Fruit fly (Drosophila melanogaster) whole organism, embryonic: ENCODE measurements around the gene TBC1D16.

Experiments
- Atf6 ChIP-seq: fragments of 200-800 bp; sonication (Bioruptor generic); IDR thresholded peaks from 2 replicates; pipeline ENCODE4 v1.3.6; 2022; ENCODE audit warnings: missing biosample characterization, missing genetic modification characterization
- B-H1 ChIP-seq: fragments of 200-800 bp; sonication (Bioruptor generic); IDR thresholded peaks from 3 replicates; pipeline ENCODE4 v1.3.6; 2022; ENCODE audit warnings: missing biosample characterization, missing genetic modification characterization
- CG1024 ChIP-seq: fragments of 200-800 bp; sonication (Bioruptor generic); IDR thresholded peaks from 2 replicates; pipeline ENCODE4 v1.3.6; 2022; ENCODE audit warnings: missing biosample characterization, missing genetic modification characterization
- CG11504 ChIP-seq: fragments of 200-800 bp; sonication (Bioruptor generic); optimal IDR thresholded peaks from 3 replicates; lab custom pipeline; 2019; ENCODE audit warnings: missing biosample characterization, mild to moderate bottlenecking, missing genetic modification characterization, moderate library complexity
- CG11560 ChIP-seq: fragments of 200-800 bp; sonication (Bioruptor generic); IDR thresholded peaks from 3 replicates; pipeline ENCODE4 v1.3.6; 2022; ENCODE audit warnings: missing biosample characterization, missing genetic modification characterization
- CG11695 ChIP-seq: fragments of 200-800 bp; sonication (Bioruptor generic); IDR thresholded peaks from 3 replicates; pipeline ENCODE4 v1.3.6; 2022; ENCODE audit warnings: missing biosample characterization, missing genetic modification characterization
- CG12155 ChIP-seq: fragments of 200-800 bp; sonication (Bioruptor generic); optimal IDR thresholded peaks from 3 replicates; lab custom pipeline; 2016; ENCODE audit warnings: missing biosample characterization, missing genetic modification characterization
- CG12744 ChIP-seq: fragments of 200-800 bp; sonication (Bioruptor generic); optimal IDR thresholded peaks from 2 replicates; lab custom pipeline; 2016; ENCODE audit warnings: missing biosample characterization, missing genetic modification characterization
- CG13123 ChIP-seq: fragments of 200-800 bp; sonication (Bioruptor generic); optimal IDR thresholded peaks from 2 replicates; lab custom pipeline; 2016; ENCODE audit warnings: missing biosample characterization, missing genetic modification characterization
- CG13296 ChIP-seq: fragments of 200-800 bp; sonication (Bioruptor generic); optimal IDR thresholded peaks from 3 replicates; lab custom pipeline; 2018; ENCODE audit warnings: missing biosample characterization, mild to moderate bottlenecking, missing genetic modification characterization
- CG13894 ChIP-seq: fragments of 200-800 bp; sonication (Bioruptor generic); optimal IDR thresholded peaks from 3 replicates; lab custom pipeline; 2018; ENCODE audit warnings: missing biosample characterization, mild to moderate bottlenecking, missing genetic modification characterization, moderate library complexity
- CG17359 ChIP-seq: fragments of 200-800 bp; sonication (Bioruptor generic); optimal IDR thresholded peaks from 3 replicates; lab custom pipeline; 2018; ENCODE audit warnings: missing biosample characterization, mild to moderate bottlenecking, missing genetic modification characterization, moderate library complexity
- CG17385 ChIP-seq: fragments of 200-800 bp; sonication (Bioruptor generic); optimal IDR thresholded peaks from 3 replicates; lab custom pipeline; 2018; ENCODE audit warnings: missing biosample characterization, mild to moderate bottlenecking, missing genetic modification characterization
- CG2889 ChIP-seq: fragments of 200-800 bp; sonication (Bioruptor generic); IDR thresholded peaks from 3 replicates; pipeline ENCODE4 v1.3.6; 2022; ENCODE audit warnings: missing biosample characterization, missing genetic modification characterization
- CG31365 ChIP-seq: fragments of 200-800 bp; sonication (Bioruptor generic); optimal IDR thresholded peaks from 2 replicates; lab custom pipeline; 2018; ENCODE audit warnings: missing biosample characterization, mild to moderate bottlenecking, missing genetic modification characterization
- CG31441 ChIP-seq: fragments of 200-800 bp; sonication (Bioruptor generic); IDR thresholded peaks from 2 replicates; pipeline ENCODE4 v1.3.6; 2022; ENCODE audit warnings: missing biosample characterization, missing genetic modification characterization
- CG32532 ChIP-seq: fragments of 200-800 bp; sonication (Bioruptor generic); IDR thresholded peaks from 2 replicates; pipeline ENCODE4 v1.3.6; 2022; ENCODE audit warnings: missing biosample characterization, missing genetic modification characterization
- CG5245 ChIP-seq: fragments of 200-800 bp; sonication (Bioruptor generic); optimal IDR thresholded peaks from 3 replicates; lab custom pipeline; 2016; ENCODE audit warnings: missing biosample characterization, missing genetic modification characterization
- CG7839 ChIP-seq: fragments of 200-800 bp; sonication (Bioruptor generic); optimal IDR thresholded peaks from 3 replicates; lab custom pipeline; 2018; ENCODE audit warnings: missing biosample characterization, mild to moderate bottlenecking, missing genetic modification characterization, moderate library complexity
- CG7963 ChIP-seq: fragments of 200-800 bp; sonication (Bioruptor generic); IDR thresholded peaks from 3 replicates; pipeline ENCODE4 v1.3.6; 2022; ENCODE audit warnings: missing biosample characterization, missing genetic modification characterization; ENCODE audit not compliant: partially characterized antibody
- CG8281 ChIP-seq: fragments of 200-800 bp; sonication (Bioruptor generic); optimal IDR thresholded peaks from 2 replicates; lab custom pipeline; 2018; ENCODE audit warnings: missing biosample characterization, mild to moderate bottlenecking, missing genetic modification characterization, moderate library complexity
- CG9727 ChIP-seq: fragments of 200-800 bp; sonication (Bioruptor generic); optimal IDR thresholded peaks from 3 replicates; lab custom pipeline; 2017; ENCODE audit warnings: missing biosample characterization, mild to moderate bottlenecking, missing genetic modification characterization
- Drgx ChIP-seq: fragments of 200-800 bp; sonication (Bioruptor generic); IDR thresholded peaks from 2 replicates; pipeline ENCODE4 v1.3.6; 2022; ENCODE audit warnings: missing biosample characterization, missing genetic modification characterization
- HLHmδ ChIP-seq: fragments of 200-800 bp; sonication (Bioruptor generic); optimal IDR thresholded peaks from 2 replicates; lab custom pipeline; 2018; ENCODE audit warnings: missing biosample characterization, mild to moderate bottlenecking, missing genetic modification characterization, moderate library complexity
- Hand ChIP-seq: fragments of 200-800 bp; sonication (Bioruptor generic); optimal IDR thresholded peaks from 2 replicates; lab custom pipeline; 2017; ENCODE audit warnings: mild to moderate bottlenecking, missing biosample characterization, missing genetic modification reagents, missing genetic modification characterization
- Lhr ChIP-seq: fragments of 200-800 bp; sonication (Bioruptor generic); optimal IDR thresholded peaks from 3 replicates; lab custom pipeline; 2017; ENCODE audit warnings: mild to moderate bottlenecking, missing biosample characterization, missing genetic modification reagents, missing genetic modification characterization
- Lim3 ChIP-seq: fragments of 200-800 bp; sonication (Bioruptor generic); IDR thresholded peaks from 2 replicates; pipeline ENCODE4 v1.3.6; 2022; ENCODE audit warnings: missing biosample characterization, missing genetic modification characterization
- NC2β ChIP-seq: fragments of 200-800 bp; sonication (Bioruptor generic); optimal IDR thresholded peaks from 2 replicates; lab custom pipeline; 2016; ENCODE audit warnings: missing biosample characterization, missing genetic modification characterization
- NFAT ChIP-seq: fragments of 200-800 bp; sonication (Bioruptor generic); IDR thresholded peaks from 2 replicates; pipeline ENCODE4 v1.3.6; 2022; ENCODE audit warnings: missing biosample characterization, missing genetic modification characterization
- Oli ChIP-seq: fragments of 200-800 bp; sonication (Bioruptor generic); optimal IDR thresholded peaks from 2 replicates; lab custom pipeline; 2018; ENCODE audit warnings: missing biosample characterization, mild to moderate bottlenecking, missing genetic modification characterization, moderate library complexity
- Rfx ChIP-seq: fragments of 200-800 bp; sonication (Bioruptor generic); IDR thresholded peaks from 2 replicates; pipeline ENCODE4 v1.3.6; 2022; ENCODE audit warnings: missing biosample characterization, missing genetic modification characterization
- Sin3A ChIP-seq: fragments of >200 bp; optimal IDR thresholded peaks from 2 replicates; lab custom pipeline; 2018
- Sry-β ChIP-seq: fragments of 200-800 bp; sonication (Bioruptor generic); optimal IDR thresholded peaks from 2 replicates; lab custom pipeline; 2018; ENCODE audit warnings: missing biosample characterization, mild to moderate bottlenecking, missing genetic modification characterization, moderate library complexity
- Xrp1 ChIP-seq: fragments of 200-800 bp; sonication (Bioruptor generic); IDR thresholded peaks from 2 replicates; pipeline ENCODE4 v1.3.6; 2022; ENCODE audit warnings: missing biosample characterization, missing genetic modification characterization
- amos ChIP-seq: fragments of 200-800 bp; sonication (Bioruptor generic); IDR thresholded peaks from 2 replicates; pipeline ENCODE4 v1.3.6; 2022; ENCODE audit warnings: missing biosample characterization, missing genetic modification characterization; ENCODE audit not compliant: partially characterized antibody
- az2 ChIP-seq: fragments of 200-800 bp; sonication (Bioruptor generic); optimal IDR thresholded peaks from 3 replicates; lab custom pipeline; 2016; ENCODE audit warnings: missing biosample characterization, missing genetic modification characterization
- bcd ChIP-seq: fragments of 200-800 bp; sonication (Bioruptor generic); optimal IDR thresholded peaks from 2 replicates; lab custom pipeline; 2017; ENCODE audit warnings: missing biosample characterization, mild to moderate bottlenecking, missing genetic modification characterization
- croc ChIP-seq: fragments of 200-800 bp; sonication (Bioruptor generic); conservative IDR thresholded peaks from 3 replicates; pipeline ENCODE4 v1.3.6; 2022; ENCODE audit warnings: missing biosample characterization, missing genetic modification characterization
- fd64A ChIP-seq: fragments of 200-800 bp; sonication (Bioruptor generic); optimal IDR thresholded peaks from 3 replicates; lab custom pipeline; 2018; ENCODE audit warnings: missing biosample characterization, mild to moderate bottlenecking, missing genetic modification characterization
- gro ChIP-seq: fragments of 200-800 bp; sonication (Bioruptor generic); optimal IDR thresholded peaks from 2 replicates; lab custom pipeline; 2016; ENCODE audit warnings: missing biosample characterization, missing genetic modification characterization
- gsb-n ChIP-seq: fragments of 200-800 bp; sonication (Bioruptor generic); optimal IDR thresholded peaks from 3 replicates; lab custom pipeline; 2018; ENCODE audit warnings: missing biosample characterization, mild to moderate bottlenecking, missing genetic modification characterization
- hb ChIP-seq: fragments of 200-800 bp; sonication (Bioruptor generic); IDR thresholded peaks from 3 replicates; pipeline ENCODE4 v1.3.6; 2022; ENCODE audit warnings: missing biosample characterization, missing genetic modification characterization; ENCODE audit not compliant: partially characterized antibody
- insv ChIP-seq, 2 experiments: fragments of 200-800 bp; sonication (Bioruptor generic); optimal IDR thresholded peaks; 3 replicates each; lab custom pipeline; 2016 to 2018; ENCODE audit warnings: missing biosample characterization in 2 of 2, missing genetic modification characterization in 2 of 2
- oc ChIP-seq: fragments of 200-800 bp; sonication (Bioruptor generic); optimal IDR thresholded peaks from 2 replicates; lab custom pipeline; 2018; ENCODE audit warnings: missing biosample characterization, mild to moderate bottlenecking, missing genetic modification characterization, moderate library complexity
- ranshi ChIP-seq: fragments of 200-800 bp; sonication (Bioruptor generic); IDR thresholded peaks from 2 replicates; pipeline ENCODE4 v1.3.6; 2022; ENCODE audit warnings: missing biosample characterization, missing genetic modification characterization
- run ChIP-seq: fragments of 200-800 bp; sonication (Bioruptor generic); optimal IDR thresholded peaks from 3 replicates; lab custom pipeline; 2018; ENCODE audit warnings: missing biosample characterization, mild to moderate bottlenecking, missing genetic modification characterization
- sd ChIP-seq: fragments of 200-800 bp; sonication (Bioruptor generic); optimal IDR thresholded peaks from 3 replicates; lab custom pipeline; 2018; ENCODE audit warnings: missing biosample characterization, mild to moderate bottlenecking, missing genetic modification characterization, moderate library complexity
- sima ChIP-seq: fragments of 200-800 bp; sonication (Bioruptor generic); optimal IDR thresholded peaks from 2 replicates; lab custom pipeline; 2016; ENCODE audit warnings: missing biosample characterization, missing genetic modification characterization
- sisA ChIP-seq: fragments of 200-800 bp; sonication (Bioruptor generic); IDR thresholded peaks from 2 replicates; pipeline ENCODE4 v1.3.6; 2022; ENCODE audit warnings: missing biosample characterization, missing genetic modification characterization
- slbo ChIP-seq: fragments of 200-800 bp; sonication (Bioruptor generic); IDR thresholded peaks from 2 replicates; pipeline ENCODE4 v1.3.6; 2022; ENCODE audit warnings: missing biosample characterization, missing genetic modification characterization
- tin ChIP-seq: fragments of 200-800 bp; sonication (Bioruptor generic); optimal IDR thresholded peaks from 3 replicates; lab custom pipeline; 2016; ENCODE audit warnings: missing biosample characterization, missing genetic modification characterization

TBC1D16 gene

dm6 chr2L:10468388-10468787 is 32.9 kb upstream of the TBC1D16 start (continued):
- TF ChIP-seq CG32532 (peak; percentile 82), sima (GFP tag; lab: Kevin White, UChicago) (no peak), gro (GFP tag; lab: Kevin White, UChicago) (no peak), croc (GFP tag; lab: Robert Waterston, UW) (0 out of 3 replicates have a peak, but pooled peaks have one; percentile 14), sd (tag; lab: Kevin White, UChicago) (no peak), CG31441 (GFP tag; lab: Robert Waterston, UW) (peak; percentile 64), ranshi (GFP tag; lab: Robert Waterston, UW) (peak; percentile 58; the same call in 1 of the 2 replicates), CG9727 (peak; percentile 26), CG1024 (GFP tag; lab: Robert Waterston, UW) (peak; percentile 21; the same call in 1 of the 2 replicates), Xrp1 (peak; percentile 64), Sry-β (GFP tag; lab: Kevin White, UChicago) (no peak), slbo (GFP tag; lab: Robert Waterston, UW) (peak; percentile 75), CG5245 (GFP tag; lab: Kevin White, UChicago) (peak; percentile 44), fd64A (GFP tag; lab: Kevin White, UChicago) (no peak), run (tag; lab: Kevin White, UChicago) (no peak), Lhr (no peak), amos (no peak), CG17359 (tag; lab: Kevin White, UChicago) (peak; percentile 67), Drgx (peak; percentile 80), NFAT (GFP tag; lab: Robert Waterston, UW) (peak; percentile 78), CG11560 (tag; lab: Robert Waterston, UW) (no peak), Atf6 (GFP tag; lab: Robert Waterston, UW) (peak; percentile 63), sisA (peak; percentile 56), bcd (GFP tag; lab: Kevin White, UChicago) (peak; percentile 48), CG11504 (tag; lab: Kevin White, UChicago) (peak; percentile 75), tin (GFP tag; lab: Kevin White, UChicago) (peak; percentile 34), Oli (peak; percentile 54), NC2β (GFP tag; lab: Kevin White, UChicago) (no peak), Sin3A (no peak), gsb-n (tag; lab: Kevin White, UChicago) (peak; percentile 23), CG8281 (tag; lab: Kevin White, UChicago) (peak; percentile 3), CG2889 (GFP tag; lab: Robert Waterston, UW) (0 out of 3 replicates have a peak, but pooled peaks have one; percentile 45), CG13123 (GFP tag; lab: Kevin White, UChicago) (no peak), CG7963 (GFP tag; lab: Robert Waterston, UW) (no peak), CG12744 (GFP tag; lab: Kevin White, UChicago) (no peak), CG11695 (GFP tag; lab: Robert Waterston, UW) (peak; percentile 41; the same call in 1 of the 3 replicates), az2 (peak; percentile 55), CG13296 (GFP tag; lab: Kevin White, UChicago) (peak; percentile 52), Lim3 (GFP tag; lab: Robert Waterston, UW) (no peak), CG31365 (no peak), CG7839 (tag; lab: Kevin White, UChicago) (peak; percentile 68), CG12155 (GFP tag; lab: Kevin White, UChicago) (peak; percentile 10), Rfx (GFP tag; lab: Robert Waterston, UW) (peak; percentile 86), hb (GFP tag; lab: Robert Waterston, UW) (no peak), CG13894 (tag; lab: Kevin White, UChicago) (no peak), CG17385 (peak; percentile 48), HLHmδ (no peak), oc (peak; percentile 50), Hand (GFP tag; lab: Kevin White, UChicago) (no peak), insv (GFP tag; optimal IDR thresholded peaks at IDR 0.05; lab: Kevin White, UChicago) (no peak), B-H1 (GFP tag; lab: Robert Waterston, UW) (peak; percentile 35; the same call in 2 of the 3 replicates)
